Worm (Caenorhabditis elegans) whole organism, L4 larva: ENCODE data around the gene F54A3.2.

Source experiments
- ceh-62 ChIP-seq: sonication (generic microtip); optimal IDR thresholded peaks from 2 replicates; lab custom pipeline; 2017; ENCODE audit warnings: missing biosample characterization, missing genetic modification characterization
- ces-1 ChIP-seq: fragments of 150-350 bp; sonication (generic microtip); optimal IDR thresholded peaks from 4 replicates; lab custom pipeline; 2014; ENCODE audit warnings: missing biosample characterization, missing genetic modification reagents, missing genetic modification characterization
- lin-13 ChIP-seq: fragments of 150-350 bp; optimal IDR thresholded peaks from 2 replicates; lab custom pipeline; 2014; ENCODE audit warnings: missing biosample characterization, missing genetic modification reagents, missing genetic modification characterization
- nhr-11 ChIP-seq: fragments of 150-350 bp; optimal IDR thresholded peaks from 2 replicates; lab custom pipeline; 2014; ENCODE audit warnings: missing biosample characterization, missing genetic modification characterization
- nhr-77 ChIP-seq: fragments of 150-350 bp; optimal IDR thresholded peaks from 2 replicates; lab custom pipeline; 2014; ENCODE audit warnings: missing biosample characterization, missing genetic modification characterization
- pha-4 ChIP-seq, 2 experiments: fragments of 150-350 bp in 1 of 2; fragments of 200-800 bp in 1 of 2; sonication (Bioruptor generic) in 1 of 2; IDR thresholded peaks in 1 of 2; optimal IDR thresholded peaks in 1 of 2; 2 replicates each; pipeline versions ENCODE4 v1.3.6 to Lab custom; 2014 to 2022; ENCODE audit warnings: missing genetic modification characterization in 2 of 2, missing genetic modification reagents in 2 of 2, missing biosample characterization in 1 of 2, missing compliant biosample characterization in 1 of 2
- ztf-11 ChIP-seq: fragments of 150-350 bp; optimal IDR thresholded peaks from 2 replicates; lab custom pipeline; 2014; ENCODE audit warnings: missing biosample characterization, missing genetic modification characterization

DNA sequence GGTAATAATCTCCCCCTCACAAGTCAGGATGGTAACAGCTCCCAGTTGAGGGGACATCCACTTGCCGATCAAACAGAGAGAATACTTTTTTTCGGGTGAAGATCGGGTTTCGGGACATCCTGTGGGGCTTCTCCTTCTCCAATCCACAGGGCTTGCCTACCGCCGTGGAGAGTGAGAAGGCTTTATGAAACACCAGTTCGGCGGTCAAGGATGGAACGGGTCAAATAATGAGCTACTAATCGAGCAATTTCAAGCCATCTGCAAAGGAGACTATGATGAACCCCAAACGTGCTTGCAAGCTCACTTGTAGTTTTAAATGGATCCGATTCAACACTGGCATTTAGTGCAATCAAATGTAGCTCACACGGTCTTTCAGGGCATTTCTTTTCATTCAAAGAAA lies 41.3 kb downstream of the F54A3.2 start:
- no peak for TF ChIP-seq lin-13 (GFP tag; lab: Kevin White, UChicago)
- no peak for TF ChIP-seq pha-4 (GFP tag; IDR thresholded peaks at IDR 0.05; lab: Robert Waterston, UW)
- TF ChIP-seq pha-4 (tag; optimal IDR thresholded peaks at IDR 0.05; lab: Kevin White, UChicago): no peak
- TF ChIP-seq nhr-11 (tag; lab: Kevin White, UChicago): no peak
- TF ChIP-seq nhr-77: no peak
- TF ChIP-seq ces-1: no peak
- no peak for TF ChIP-seq ztf-11
- TF ChIP-seq ceh-62: no peak
